Worm (Caenorhabditis elegans) whole organism, L1 larva: ENCODE results near the gene R04B5.5.

ENCODE experiments used
- blmp-1 ChIP-seq: fragments of 150-350 bp; optimal IDR thresholded peaks from 2 replicates; lab custom pipeline; 2014; ENCODE audit warnings: missing biosample characterization, missing genetic modification characterization
- unc-130 ChIP-seq: fragments of 150-350 bp; optimal IDR thresholded peaks from 2 replicates; lab custom pipeline; 2017; ENCODE audit warnings: missing biosample characterization, missing genetic modification characterization, inconsistent platforms

DNA sequence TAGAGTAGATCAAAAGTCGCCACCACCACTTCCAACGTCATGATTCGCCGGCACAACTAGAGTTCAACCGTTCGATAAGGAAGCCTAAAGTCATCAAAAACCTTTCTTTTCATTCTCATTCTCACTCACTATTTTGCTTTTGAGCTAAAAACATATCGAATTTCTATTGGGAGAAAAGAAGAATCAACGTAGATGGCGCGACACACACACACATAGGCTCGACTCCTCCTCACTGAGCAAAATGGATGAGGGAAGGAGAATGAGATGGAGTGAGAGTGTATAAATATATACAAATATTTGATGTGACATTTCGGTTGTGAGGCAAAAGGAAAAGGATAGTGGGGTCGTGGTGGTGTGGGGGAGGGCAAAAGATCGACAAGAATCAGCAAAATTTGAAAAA, 42.5 kb upstream of the R04B5.5 start:
- TF ChIP-seq blmp-1 (tag; lab: Kevin White, UChicago) (no peak), unc-130 (tag; lab: Kevin White, UChicago) (no peak)
